Fruit fly (Drosophila melanogaster): ENCODE data around the gene CG15260.
A peak's percentile ranks its signal among the peaks of the same experiment; 100 is the strongest.

CG15260 gene

dm6 chr2L:15271757-15272589 lies 20.1 kb downstream of the CG15260 start, which contains the start of gene Cul3 (continued):
- TF ChIP-seq HLH54F (GFP tag; optimal IDR thresholded peaks at IDR 0.05) = no peak
- TF ChIP-seq CHES-1-like (GFP tag; optimal IDR thresholded peaks at IDR 0.05) = no peak
- TF ChIP-seq CG31441 (GFP tag; IDR thresholded peaks at IDR 0.05) = peak; percentile 57; the same call in 1 of the 2 replicates
- no peak for TF ChIP-seq otp (GFP tag; IDR thresholded peaks at IDR 0.05)
- peak; percentile 19 for TF ChIP-seq fd3F (GFP tag; optimal IDR thresholded peaks at IDR 0.05)
- peak; percentile 32; the same call in 1 of the 2 replicates for TF ChIP-seq Rfx (GFP tag; IDR thresholded peaks at IDR 0.05)
- peak; percentile 80 for TF ChIP-seq CG6791 (GFP tag; IDR thresholded peaks at IDR 0.05; ENCODE audit: partially characterized antibody)
- TF ChIP-seq Lim3 (GFP tag; IDR thresholded peaks at IDR 0.05) = no peak
- no peak for TF ChIP-seq CG3995 (GFP tag; optimal IDR thresholded peaks at IDR 0.05)
- TF ChIP-seq D19B (GFP tag; optimal IDR thresholded peaks at IDR 0.05) = no peak
- no peak for TF ChIP-seq CG33557 (GFP tag; optimal IDR thresholded peaks at IDR 0.05)
- no peak for TF ChIP-seq pum (GFP tag; optimal IDR thresholded peaks at IDR 0.05)
- TF ChIP-seq repo (GFP tag; optimal IDR thresholded peaks at IDR 0.05) = no peak
- TF ChIP-seq CG33213 (GFP tag; optimal IDR thresholded peaks at IDR 0.05) = no peak
- peak; percentile 66; the same call in 2 of the 3 replicates for TF ChIP-seq CG7963 (GFP tag; IDR thresholded peaks at IDR 0.05; ENCODE audit: partially characterized antibody)
- TF ChIP-seq D19A (tag; optimal IDR thresholded peaks at IDR 0.05) = peak; percentile 24
- TF ChIP-seq Scr (GFP tag; IDR thresholded peaks at IDR 0.05; ENCODE audit: partially characterized antibody) = peak; percentile 85
- TF ChIP-seq NFAT (GFP tag; IDR thresholded peaks at IDR 0.05) = no peak
- TF ChIP-seq wek (GFP tag; optimal IDR thresholded peaks at IDR 0.05) = no peak
- peak; percentile 43 for TF ChIP-seq dmrt11E (tag; optimal IDR thresholded peaks at IDR 0.05)
- no peak for TF ChIP-seq gce (GFP tag; IDR thresholded peaks at IDR 0.05)
- TF ChIP-seq Sry-β (GFP tag; optimal IDR thresholded peaks at IDR 0.05) = no peak
- no peak for TF ChIP-seq fru (optimal IDR thresholded peaks at IDR 0.05)
- no peak for TF ChIP-seq CG12942 (GFP tag; optimal IDR thresholded peaks at IDR 0.05)
- no peak for TF ChIP-seq btn (GFP tag; optimal IDR thresholded peaks at IDR 0.05)
- TF ChIP-seq CG9817 (tag; optimal IDR thresholded peaks at IDR 0.05) = peak; percentile 38
- TF ChIP-seq ac (GFP tag; optimal IDR thresholded peaks at IDR 0.05) = no peak
- TF ChIP-seq Mad (GFP tag; optimal IDR thresholded peaks at IDR 0.05) = no peak
- no peak for TF ChIP-seq CrebB (tag; optimal IDR thresholded peaks at IDR 0.05)
- peak; percentile 75 for TF ChIP-seq hb (GFP tag; IDR thresholded peaks at IDR 0.05; ENCODE audit: partially characterized antibody)
- no peak for TF ChIP-seq HLHmδ (GFP tag; optimal IDR thresholded peaks at IDR 0.05)
- TF ChIP-seq B-H2 (GFP tag; optimal IDR thresholded peaks at IDR 0.05) = no peak
- TF ChIP-seq ro (GFP tag; IDR thresholded peaks at IDR 0.05) = no peak
- no peak for TF ChIP-seq prd (optimal IDR thresholded peaks at IDR 0.05)
- TF ChIP-seq prd (GFP tag; IDR thresholded peaks at IDR 0.05) = no peak
- no peak for TF ChIP-seq br (optimal IDR thresholded peaks at IDR 0.05)
- no peak for TF ChIP-seq tin (GFP tag; optimal IDR thresholded peaks at IDR 0.05)
- TF ChIP-seq CG2678 (tag; optimal IDR thresholded peaks at IDR 0.05) = peak; percentile 51
- TF ChIP-seq E2f1 (GFP tag; IDR thresholded peaks at IDR 0.05) = no peak
- no peak for TF ChIP-seq da (GFP tag; optimal IDR thresholded peaks at IDR 0.05)
- TF ChIP-seq ham (GFP tag; IDR thresholded peaks at IDR 0.05) = no peak
- peak; percentile 36 for TF ChIP-seq stwl (tag; optimal IDR thresholded peaks at IDR 0.05)
- no peak for TF ChIP-seq Asciz (GFP tag; optimal IDR thresholded peaks at IDR 0.05)
- TF ChIP-seq CG10147 (GFP tag; optimal IDR thresholded peaks at IDR 0.05) = no peak
- TF ChIP-seq so (GFP tag; IDR thresholded peaks at IDR 0.05) = no peak
- no peak for TF ChIP-seq Deaf1 (tag; optimal IDR thresholded peaks at IDR 0.05)
- no peak for TF ChIP-seq Dip3 (GFP tag; optimal IDR thresholded peaks at IDR 0.05)
- TF ChIP-seq HmgZ (tag; optimal IDR thresholded peaks at IDR 0.05) = no peak
- TF ChIP-seq cg (GFP tag; optimal IDR thresholded peaks at IDR 0.05) = peak; percentile 93
- no peak for TF ChIP-seq Fer2 (tag; optimal IDR thresholded peaks at IDR 0.05)

All from whole organism, embryonic.